Worm (Caenorhabditis elegans) whole organism, L2 larva: ENCODE measurements around the gene F55G11.2.
A peak's percentile ranks its signal among the peaks of the same experiment; 100 is the strongest.

Source experiments
- R02D3.7 ChIP-seq: fragments of 150-350 bp; optimal IDR thresholded peaks from 2 replicates; lab custom pipeline; 2014; ENCODE audit warnings: missing biosample characterization, missing genetic modification characterization
- ama-1 ChIP-seq: fragments of 150-350 bp; optimal IDR thresholded peaks from 2 replicates; lab custom pipeline; 2018; ENCODE audit warnings: inconsistent platforms
- crh-2 ChIP-seq: sonication (generic microtip); optimal IDR thresholded peaks from 2 replicates; lab custom pipeline; 2017; ENCODE audit warnings: missing biosample characterization, missing genetic modification characterization
- fos-1 ChIP-seq: fragments of 150-350 bp; optimal IDR thresholded peaks from 2 replicates; lab custom pipeline; 2014; ENCODE audit warnings: missing biosample characterization, missing genetic modification characterization
- mdl-1 ChIP-seq, 2 experiments: fragments of 150-350 bp in 1 of 2; sonication (generic microtip) in 1 of 2; optimal IDR thresholded peaks; 2 replicates each; lab custom pipeline; 2017; ENCODE audit warnings: missing biosample characterization in 2 of 2, missing genetic modification characterization in 2 of 2
- nhr-25 ChIP-seq: fragments of 150-350 bp; sonication (generic microtip); optimal IDR thresholded peaks from 3 replicates; lab custom pipeline; 2014; ENCODE audit warnings: missing biosample characterization, missing genetic modification characterization
- nhr-6 ChIP-seq: fragments of 150-350 bp; optimal IDR thresholded peaks from 2 replicates; lab custom pipeline; 2014; ENCODE audit warnings: missing biosample characterization, missing genetic modification characterization
- skn-1 ChIP-seq: sonication (generic microtip); optimal IDR thresholded peaks from 2 replicates; lab custom pipeline; 2017; ENCODE audit warnings: missing biosample characterization, missing genetic modification characterization
- unc-62 ChIP-seq: fragments of 150-350 bp; optimal IDR thresholded peaks from 2 replicates; lab custom pipeline; 2014; ENCODE audit warnings: missing biosample characterization, missing genetic modification reagents, missing genetic modification characterization
- ztf-11 ChIP-seq: sonication (generic microtip); optimal IDR thresholded peaks from 2 replicates; lab custom pipeline; 2017; ENCODE audit warnings: missing biosample characterization, missing genetic modification characterization
- ztf-4 ChIP-seq: fragments of 150-350 bp; optimal IDR thresholded peaks from 2 replicates; lab custom pipeline; 2014; ENCODE audit warnings: missing biosample characterization, missing genetic modification characterization

DNA sequence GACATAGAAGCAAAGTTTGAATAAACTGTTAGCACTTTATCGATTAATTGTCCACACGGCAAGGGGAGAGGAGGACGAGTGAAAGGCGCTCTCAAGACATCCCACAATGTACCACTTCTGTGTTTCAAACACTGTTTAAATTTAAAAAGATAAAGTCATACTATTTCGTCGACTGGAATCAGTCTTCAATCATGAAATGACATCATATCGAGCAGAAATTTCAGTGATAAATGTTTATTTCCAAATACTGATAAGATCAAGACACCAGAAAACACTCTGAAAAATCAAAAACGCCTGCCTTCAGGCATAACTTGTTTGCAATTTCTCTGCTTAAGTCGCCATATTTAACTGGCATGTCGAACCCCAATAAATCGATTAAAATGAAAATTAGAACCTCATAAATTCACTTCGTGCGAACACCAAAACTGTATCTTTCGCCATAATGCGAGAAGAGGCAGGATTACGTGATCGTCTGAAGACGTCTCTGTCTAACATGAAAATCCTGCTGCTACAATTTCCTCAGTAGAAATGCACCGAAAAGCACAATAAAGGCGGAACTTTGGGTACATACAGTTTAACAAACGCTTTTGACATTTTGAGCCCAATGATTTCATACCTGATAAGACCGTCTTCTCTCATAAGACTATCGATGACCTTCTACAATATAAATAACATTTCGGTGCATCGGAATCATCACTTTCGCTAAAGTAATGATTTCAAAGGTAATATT, 9.4 kb upstream of the F55G11.2 start, which contains the start of gene K10D11.2:
- TF ChIP-seq skn-1 = no peak
- no peak for TF ChIP-seq crh-2 (tag; lab: Kevin White, UChicago)
- no peak for TF ChIP-seq nhr-6 (tag; lab: Kevin White, UChicago)
- TF ChIP-seq ztf-11 (tag; lab: Kevin White, UChicago) = no peak
- no peak for TF ChIP-seq mdl-1 (tag; optimal IDR thresholded peaks at IDR 0.05; lab: Kevin White, UChicago)
- peak; percentile 46 for TF ChIP-seq fos-1 (tag; lab: Kevin White, UChicago)
- no peak for TF ChIP-seq unc-62 (GFP tag; lab: Kevin White, UChicago)
- TF ChIP-seq nhr-25 (tag; lab: Kevin White, UChicago) = no peak
- no peak for TF ChIP-seq ztf-4 (tag; lab: Kevin White, UChicago)
- TF ChIP-seq ama-1 = no peak
- TF ChIP-seq R02D3.7 (tag; lab: Kevin White, UChicago) = no peak
